Worm (Caenorhabditis elegans) whole organism, young adult: ENCODE measurements around the gene rpl-5.

Experiments
- B0336.3 ChIP-seq: fragments of 200-800 bp; sonication (Bioruptor generic); IDR thresholded peaks from 2 replicates; pipeline ENCODE4 v1.3.6; 2022; ENCODE audit warnings: missing genetic modification characterization, missing compliant biosample characterization
- K12H6.12 ChIP-seq: fragments of 200-800 bp; sonication (Bioruptor generic); optimal IDR thresholded peaks from 2 replicates; lab custom pipeline; 2018; ENCODE audit warnings: mild to moderate bottlenecking, missing genetic modification characterization, missing compliant biosample characterization
- ama-1 ChIP-seq, 3 experiments: fragments of 150-350 bp in 1 of 3; sonication (generic microtip) in 2 of 3; optimal IDR thresholded peaks; 2 replicates each; lab custom pipeline; 2014 to 2018; ENCODE audit warnings: missing biosample characterization in 2 of 3, missing genetic modification characterization in 2 of 3, missing genetic modification reagents in 2 of 3
- aptf-2 ChIP-seq: fragments of 200-800 bp; sonication (Bioruptor generic); conservative IDR thresholded peaks from 2 replicates; pipeline ENCODE4 v1.3.6; 2022; ENCODE audit warnings: missing genetic modification reagents, missing genetic modification characterization, missing compliant biosample characterization
- nhr-80 ChIP-seq: sonication (generic microtip); optimal IDR thresholded peaks from 2 replicates; lab custom pipeline; 2016; ENCODE audit warnings: missing genetic modification characterization, missing compliant biosample characterization
- ztf-6 ChIP-seq: fragments of 200-800 bp; sonication (Bioruptor generic); IDR thresholded peaks from 2 replicates; pipeline ENCODE4 v1.3.6; 2022; ENCODE audit warnings: missing genetic modification reagents, missing genetic modification characterization, missing compliant biosample characterization

DNA sequence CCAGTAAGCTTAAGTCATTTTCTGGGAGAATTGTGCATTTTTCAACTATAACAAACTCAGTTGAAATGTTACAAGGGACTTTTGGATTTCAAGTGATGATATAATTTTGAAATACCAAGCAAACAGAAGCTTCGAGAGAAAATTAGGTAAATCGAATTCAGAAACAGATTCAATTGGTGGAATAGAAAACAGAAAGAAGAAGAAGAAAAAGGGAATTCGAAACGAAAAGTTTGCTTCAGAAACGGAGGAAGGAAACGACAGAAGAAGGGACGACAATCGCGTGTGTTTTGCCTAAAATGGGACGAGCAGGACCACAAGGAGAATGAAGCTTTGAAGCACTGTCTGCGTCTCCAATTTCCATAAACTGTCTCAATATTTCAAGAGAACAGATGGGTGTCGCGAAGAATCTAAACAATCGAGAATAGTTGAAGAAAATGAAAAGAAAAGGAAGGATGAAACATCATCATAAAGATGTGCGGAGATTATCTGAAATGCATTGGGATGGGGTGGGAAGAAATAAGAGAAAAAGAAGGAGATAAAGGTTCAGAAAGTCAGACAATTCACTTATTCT, 18.0 kb downstream of the rpl-5 start:
- TF ChIP-seq ama-1 (optimal IDR thresholded peaks at IDR 0.05; lab: Kevin White, UChicago) (no peak), ama-1 (GFP tag; optimal IDR thresholded peaks at IDR 0.05; lab: Kevin White, UChicago) (no peak), ztf-6 (GFP tag; lab: Robert Waterston, UW) (no peak), K12H6.12 (tag; lab: Kevin White, UChicago) (no peak), aptf-2 (GFP tag; lab: Robert Waterston, UW) (no peak), B0336.3 (GFP tag; lab: Robert Waterston, UW) (no peak), nhr-80 (no peak)
